Worm (Caenorhabditis elegans) whole organism, late embryonic: ENCODE measurements around the gene C06G1.1.

Experiments
- C08G9.2 ChIP-seq: sonication (generic microtip); optimal IDR thresholded peaks from 2 replicates; lab custom pipeline; 2016; ENCODE audit warnings: mild to moderate bottlenecking, missing genetic modification characterization, moderate library complexity, missing compliant biosample characterization
- C38D4.7 ChIP-seq: fragments of 200-800 bp; sonication (Bioruptor generic); optimal IDR thresholded peaks from 2 replicates; lab custom pipeline; 2018; ENCODE audit warnings: mild to moderate bottlenecking, missing genetic modification characterization, moderate library complexity, missing compliant biosample characterization
- F13H6.1 ChIP-seq: sonication (generic microtip); optimal IDR thresholded peaks from 2 replicates; lab custom pipeline; 2016; ENCODE audit warnings: missing genetic modification characterization, missing compliant biosample characterization
- K09A11.1 ChIP-seq: sonication (generic microtip); optimal IDR thresholded peaks from 2 replicates; lab custom pipeline; 2017; ENCODE audit warnings: antibody characterized with exemption, mild to moderate bottlenecking, missing genetic modification characterization, missing compliant biosample characterization; ENCODE audit not compliant: insufficient read depth
- T23F11.4 ChIP-seq: fragments of 200-800 bp; sonication (Bioruptor generic); optimal IDR thresholded peaks from 2 replicates; lab custom pipeline; 2018; ENCODE audit warnings: mild to moderate bottlenecking, missing genetic modification characterization, missing compliant biosample characterization
- Y22D7AL.16 ChIP-seq: sonication (generic microtip); optimal IDR thresholded peaks from 2 replicates; lab custom pipeline; 2016; ENCODE audit warnings: missing genetic modification characterization, missing compliant biosample characterization
- ahr-1 ChIP-seq: sonication (generic microtip); optimal IDR thresholded peaks from 2 replicates; lab custom pipeline; 2016; ENCODE audit warnings: missing genetic modification characterization, missing compliant biosample characterization
- ama-1 ChIP-seq: fragments of 150-350 bp; optimal IDR thresholded peaks from 2 replicates; lab custom pipeline; 2014
- ceh-14 ChIP-seq: sonication (generic microtip); optimal IDR thresholded peaks from 2 replicates; lab custom pipeline; 2016; ENCODE audit warnings: missing genotype, missing genetic modification characterization, missing compliant biosample characterization
- ceh-19 ChIP-seq: fragments of 200-800 bp; sonication (Bioruptor generic); optimal IDR thresholded peaks from 2 replicates; lab custom pipeline; 2018; ENCODE audit warnings: mild to moderate bottlenecking, missing genetic modification characterization, missing compliant biosample characterization
- ceh-22 ChIP-seq: sonication (generic microtip); optimal IDR thresholded peaks from 2 replicates; lab custom pipeline; 2017; ENCODE audit warnings: missing biosample characterization, missing genetic modification characterization
- ceh-24 ChIP-seq: sonication (generic microtip); optimal IDR thresholded peaks from 2 replicates; lab custom pipeline; 2016; ENCODE audit warnings: mild to moderate bottlenecking, missing genetic modification characterization, missing compliant biosample characterization
- ceh-31 ChIP-seq: sonication (generic microtip); optimal IDR thresholded peaks from 2 replicates; lab custom pipeline; 2016; ENCODE audit warnings: missing genetic modification characterization, missing compliant biosample characterization
- ceh-48 ChIP-seq: sonication (generic microtip); optimal IDR thresholded peaks from 2 replicates; lab custom pipeline; 2016; ENCODE audit warnings: missing genetic modification characterization, inconsistent platforms, missing compliant biosample characterization
- ceh-6 ChIP-seq: fragments of 200-800 bp; sonication (Bioruptor generic); optimal IDR thresholded peaks from 2 replicates; lab custom pipeline; 2018; ENCODE audit warnings: mild to moderate bottlenecking, missing genetic modification characterization, missing compliant biosample characterization
- ceh-9 ChIP-seq: sonication (generic microtip); optimal IDR thresholded peaks from 2 replicates; lab custom pipeline; 2016; ENCODE audit warnings: mild to moderate bottlenecking, missing genetic modification characterization, inconsistent platforms, missing compliant biosample characterization
- che-1 ChIP-seq: sonication (generic microtip); optimal IDR thresholded peaks from 2 replicates; lab custom pipeline; 2016; ENCODE audit warnings: mild to moderate bottlenecking, missing genetic modification characterization, missing compliant biosample characterization
- dmd-4 ChIP-seq: sonication (generic microtip); optimal IDR thresholded peaks from 2 replicates; lab custom pipeline; 2016; ENCODE audit warnings: borderline replicate concordance, missing genetic modification characterization, missing compliant biosample characterization
- elt-4 ChIP-seq: sonication (generic microtip); optimal IDR thresholded peaks from 2 replicates; lab custom pipeline; 2016; ENCODE audit warnings: missing genetic modification characterization, missing compliant biosample characterization
- eyg-1 ChIP-seq: sonication (generic microtip); optimal IDR thresholded peaks from 2 replicates; lab custom pipeline; 2016; ENCODE audit warnings: missing genotype, missing genetic modification characterization, missing compliant biosample characterization
- fkh-10 ChIP-seq: fragments of 150-350 bp; optimal IDR thresholded peaks from 2 replicates; lab custom pipeline; 2014; ENCODE audit warnings: missing biosample characterization, missing genetic modification reagents, missing genetic modification characterization
- gmeb-2 ChIP-seq: sonication (generic microtip); optimal IDR thresholded peaks from 2 replicates; lab custom pipeline; 2016; ENCODE audit warnings: missing genetic modification characterization, inconsistent platforms, missing compliant biosample characterization
- hlh-15 ChIP-seq: sonication (generic microtip); optimal IDR thresholded peaks from 2 replicates; lab custom pipeline; 2016; ENCODE audit warnings: missing genetic modification characterization, missing compliant biosample characterization
- hlh-6 ChIP-seq: sonication (generic microtip); optimal IDR thresholded peaks from 2 replicates; lab custom pipeline; 2016; ENCODE audit warnings: missing genotype, missing genetic modification characterization, missing compliant biosample characterization
- hlh-8 ChIP-seq: sonication (generic microtip); optimal IDR thresholded peaks from 2 replicates; lab custom pipeline; 2016; ENCODE audit warnings: missing genotype, missing genetic modification characterization, missing compliant biosample characterization
- lim-6 ChIP-seq: sonication (generic microtip); optimal IDR thresholded peaks from 2 replicates; lab custom pipeline; 2016; ENCODE audit warnings: missing genetic modification characterization, missing compliant biosample characterization
- lin-11 ChIP-seq: fragments of 200-800 bp; sonication (Bioruptor generic); optimal IDR thresholded peaks from 2 replicates; lab custom pipeline; 2018; ENCODE audit warnings: mild to moderate bottlenecking, missing genetic modification characterization, missing compliant biosample characterization
- mec-3 ChIP-seq: sonication (generic microtip); optimal IDR thresholded peaks from 2 replicates; lab custom pipeline; 2016; ENCODE audit warnings: borderline replicate concordance, missing genetic modification characterization, missing compliant biosample characterization
- nfya-1 ChIP-seq: sonication (generic microtip); optimal IDR thresholded peaks from 2 replicates; lab custom pipeline; 2017; ENCODE audit warnings: missing genetic modification characterization, mild to moderate bottlenecking, missing compliant biosample characterization, antibody characterized with exemption, moderate library complexity
- nhr-11 ChIP-seq: fragments of 150-350 bp; optimal IDR thresholded peaks from 2 replicates; lab custom pipeline; 2014; ENCODE audit warnings: missing biosample characterization, missing genetic modification characterization
- odd-2 ChIP-seq: sonication (generic microtip); optimal IDR thresholded peaks from 2 replicates; lab custom pipeline; 2017; ENCODE audit warnings: antibody characterized with exemption, mild to moderate bottlenecking, missing genetic modification characterization, missing compliant biosample characterization
- pag-3 ChIP-seq: sonication (generic microtip); optimal IDR thresholded peaks from 2 replicates; lab custom pipeline; 2016; ENCODE audit warnings: missing compliant biosample characterization, missing genetic modification characterization, borderline replicate concordance
- pax-1 ChIP-seq: fragments of 150-350 bp; optimal IDR thresholded peaks from 2 replicates; lab custom pipeline; 2014; ENCODE audit warnings: missing biosample characterization, missing genetic modification characterization
- pha-2 ChIP-seq: sonication (generic microtip); optimal IDR thresholded peaks from 2 replicates; lab custom pipeline; 2017; ENCODE audit warnings: mild to moderate bottlenecking, missing genetic modification characterization, missing compliant biosample characterization
- pqm-1 ChIP-seq: sonication (generic microtip); optimal IDR thresholded peaks from 2 replicates; lab custom pipeline; 2016; ENCODE audit warnings: missing genetic modification characterization, missing compliant biosample characterization
- pros-1 ChIP-seq: fragments of 150-350 bp; optimal IDR thresholded peaks from 2 replicates; lab custom pipeline; 2014; ENCODE audit warnings: missing biosample characterization, missing genetic modification reagents, missing genetic modification characterization
- ref-2 ChIP-seq: sonication (generic microtip); optimal IDR thresholded peaks from 2 replicates; lab custom pipeline; 2016; ENCODE audit warnings: missing genetic modification characterization, missing compliant biosample characterization
- rnt-1 ChIP-seq: sonication (generic microtip); optimal IDR thresholded peaks from 2 replicates; lab custom pipeline; 2016; ENCODE audit warnings: missing genetic modification characterization, missing compliant biosample characterization
- sdc-2 ChIP-seq: sonication (generic microtip); optimal IDR thresholded peaks from 2 replicates; lab custom pipeline; 2016; ENCODE audit warnings: missing genotype, missing genetic modification characterization, missing compliant biosample characterization
- sox-2 ChIP-seq: fragments of 200-800 bp; sonication (Bioruptor generic); IDR thresholded peaks from 2 replicates; pipeline ENCODE4 v1.3.6; 2022; ENCODE audit warnings: missing genetic modification reagents, missing genetic modification characterization, missing compliant biosample characterization
- sox-4 ChIP-seq: sonication (generic microtip); optimal IDR thresholded peaks from 2 replicates; lab custom pipeline; 2017; ENCODE audit warnings: mild to moderate bottlenecking, missing genetic modification characterization, inconsistent platforms, missing compliant biosample characterization
- syd-9 ChIP-seq: sonication (generic microtip); optimal IDR thresholded peaks from 2 replicates; lab custom pipeline; 2016; ENCODE audit warnings: mild to moderate bottlenecking, missing genetic modification characterization, moderate library complexity, missing compliant biosample characterization
- ttx-3 ChIP-seq: sonication (generic microtip); optimal IDR thresholded peaks from 2 replicates; lab custom pipeline; 2016; ENCODE audit warnings: missing genetic modification reagents, missing genetic modification characterization, missing compliant biosample characterization
- unc-42 ChIP-seq: sonication (generic microtip); optimal IDR thresholded peaks from 2 replicates; lab custom pipeline; 2016; ENCODE audit warnings: missing genotype, missing genetic modification characterization, missing compliant biosample characterization
- unc-55 ChIP-seq: sonication (generic microtip); optimal IDR thresholded peaks from 2 replicates; lab custom pipeline; 2017; ENCODE audit warnings: missing biosample characterization, missing genetic modification reagents, missing genetic modification characterization
- unc-86 ChIP-seq: sonication (generic microtip); optimal IDR thresholded peaks from 2 replicates; lab custom pipeline; 2016; ENCODE audit warnings: missing genetic modification characterization, missing compliant biosample characterization
- zip-5 ChIP-seq: sonication (generic microtip); optimal IDR thresholded peaks from 2 replicates; lab custom pipeline; 2016; ENCODE audit warnings: missing genetic modification characterization, missing compliant biosample characterization

Gene C06G1.1

ce11 chrX:16634708-16635107 lies 1.6 kb downstream of the C06G1.1 start (continued):
- peak; percentile 91 for TF ChIP-seq rnt-1 (tag; lab: Kevin White, UChicago)
- peak; percentile 95 for TF ChIP-seq sdc-2 (tag; lab: Kevin White, UChicago)
- no peak for TF ChIP-seq elt-4 (tag; lab: Kevin White, UChicago)
- TF ChIP-seq mec-3, result peak; percentile 4
- peak; percentile 94 for TF ChIP-seq hlh-6 (tag; lab: Kevin White, UChicago)
- TF ChIP-seq zip-5 (tag; lab: Kevin White, UChicago), result peak; percentile 67
- TF ChIP-seq ceh-24, result peak; percentile 69
- TF ChIP-seq pax-1 (tag; lab: Kevin White, UChicago), result no peak
- TF ChIP-seq fkh-10, result no peak
- TF ChIP-seq ref-2 (tag; lab: Kevin White, UChicago), result peak; percentile 88
- peak; percentile 95 for TF ChIP-seq gmeb-2 (tag; lab: Kevin White, UChicago)
- peak; percentile 89 for TF ChIP-seq che-1 (tag; lab: Kevin White, UChicago)
- TF ChIP-seq ceh-22 (tag; lab: Kevin White, UChicago), result peak; percentile 68
- TF ChIP-seq lim-6, result peak; percentile 83
- TF ChIP-seq unc-42 (tag; lab: Kevin White, UChicago), result peak; percentile 66
- TF ChIP-seq ceh-48 (tag; lab: Kevin White, UChicago), result peak; percentile 83
- TF ChIP-seq ahr-1, result peak; percentile 73
- peak; percentile 83 for TF ChIP-seq Y22D7AL.16 (tag; lab: Kevin White, UChicago)
- TF ChIP-seq C38D4.7 (GFP tag; lab: Kevin White, UChicago), result peak; percentile 87
- peak; percentile 94 for TF ChIP-seq eyg-1 (tag; lab: Kevin White, UChicago)
- peak; percentile 76 for TF ChIP-seq ceh-9
- peak; percentile 85 for TF ChIP-seq hlh-15 (tag; lab: Kevin White, UChicago)
- TF ChIP-seq pros-1 (tag; lab: Kevin White, UChicago), result peak; percentile 54
- peak; percentile 83 for TF ChIP-seq syd-9 (tag; lab: Kevin White, UChicago)
- peak; percentile 67 for TF ChIP-seq odd-2 (tag; lab: Kevin White, UChicago)
- TF ChIP-seq F13H6.1, result peak; percentile 90
- no peak for TF ChIP-seq ama-1 (lab: Kevin White, UChicago)
- peak; percentile 89 for TF ChIP-seq sox-2 (GFP tag; lab: Robert Waterston, UW)
- peak; percentile 59 for TF ChIP-seq pag-3 (tag; lab: Kevin White, UChicago)
- peak; percentile 80 for TF ChIP-seq K09A11.1 (tag; lab: Kevin White, UChicago)
- TF ChIP-seq dmd-4 (tag; lab: Kevin White, UChicago), result peak; percentile 90
- peak; percentile 95 for TF ChIP-seq sox-4 (tag; lab: Kevin White, UChicago)
- TF ChIP-seq ceh-6, result peak; percentile 90
- peak; percentile 33 for TF ChIP-seq unc-55 (GFP tag; lab: Kevin White, UChicago)
- no peak for TF ChIP-seq nhr-11 (tag; lab: Kevin White, UChicago)
- TF ChIP-seq lin-11 (tag; lab: Kevin White, UChicago), result peak; percentile 87
- TF ChIP-seq nfya-1, result peak; percentile 82
- peak; percentile 91 for TF ChIP-seq T23F11.4 (GFP tag; lab: Kevin White, UChicago)

ce11 chrX:16641678-16642077 lies 8.5 kb downstream of the C06G1.1 start:
- TF ChIP-seq ceh-31 (tag; lab: Kevin White, UChicago), result no peak
- peak; percentile 12 for TF ChIP-seq nfya-1
- TF ChIP-seq ceh-6, result no peak

ce11 chrX:16643246-16643645 lies 10.1 kb downstream of the C06G1.1 start:
- TF ChIP-seq ceh-14 (tag; lab: Kevin White, UChicago), result no peak
- no peak for TF ChIP-seq pha-2 (tag; lab: Kevin White, UChicago)
- TF ChIP-seq unc-42 (tag; lab: Kevin White, UChicago), result no peak
- TF ChIP-seq nfya-1, result no peak
- TF ChIP-seq ceh-19 (GFP tag; lab: Kevin White, UChicago), result no peak
- no peak for TF ChIP-seq pag-3 (tag; lab: Kevin White, UChicago)
- TF ChIP-seq hlh-8 (tag; lab: Kevin White, UChicago), result no peak
- TF ChIP-seq unc-86 (tag; lab: Kevin White, UChicago), result no peak
- no peak for TF ChIP-seq pax-1 (tag; lab: Kevin White, UChicago)
- TF ChIP-seq hlh-15 (tag; lab: Kevin White, UChicago), result no peak
- no peak for TF ChIP-seq ttx-3 (tag; lab: Kevin White, UChicago)
- TF ChIP-seq C38D4.7 (GFP tag; lab: Kevin White, UChicago), result no peak
- no peak for TF ChIP-seq ceh-24
- TF ChIP-seq F13H6.1, result no peak
- no peak for TF ChIP-seq C08G9.2 (tag; lab: Kevin White, UChicago)
- no peak for TF ChIP-seq ceh-48 (tag; lab: Kevin White, UChicago)
- TF ChIP-seq pqm-1, result no peak
- TF ChIP-seq, all 69 proteins: peak for 0
